Fruit fly (Drosophila melanogaster) whole organism, pupa: Measurements from ENCODE around the gene CG32152.
A peak's percentile ranks its signal among the peaks of the same experiment; 100 is the strongest.

Experiments
- CG13204 ChIP-seq: fragments of 200-800 bp; sonication (Bioruptor generic); optimal IDR thresholded peaks from 2 replicates; lab custom pipeline; 2018; ENCODE audit warnings: missing biosample characterization, mild to moderate bottlenecking, missing genetic modification characterization, moderate library complexity
- CG14655 ChIP-seq: fragments of 200-800 bp; sonication (Bioruptor generic); optimal IDR thresholded peaks from 3 replicates; lab custom pipeline; 2017; ENCODE audit warnings: mild to moderate bottlenecking, missing biosample characterization, missing genetic modification reagents, missing genetic modification characterization
- CG15710 ChIP-seq: fragments of 200-800 bp; sonication (Bioruptor generic); optimal IDR thresholded peaks from 2 replicates; lab custom pipeline; 2018; ENCODE audit warnings: missing biosample characterization, mild to moderate bottlenecking, missing genetic modification characterization, moderate library complexity
- CG17806 ChIP-seq: fragments of 200-800 bp; sonication (Bioruptor generic); optimal IDR thresholded peaks from 2 replicates; lab custom pipeline; 2018; ENCODE audit warnings: missing biosample characterization, mild to moderate bottlenecking, missing genetic modification characterization, moderate library complexity
- CG34367 ChIP-seq: fragments of 200-800 bp; sonication (Bioruptor generic); optimal IDR thresholded peaks from 2 replicates; lab custom pipeline; 2018; ENCODE audit warnings: missing biosample characterization, mild to moderate bottlenecking, missing genetic modification characterization
- CG4496 ChIP-seq: fragments of 200-800 bp; sonication (Bioruptor generic); IDR thresholded peaks from 3 replicates; pipeline ENCODE4 v1.3.6; 2022; ENCODE audit warnings: missing biosample characterization, missing genetic modification characterization
- CG8159 ChIP-seq: fragments of 200-800 bp; sonication (Bioruptor generic); optimal IDR thresholded peaks from 3 replicates; lab custom pipeline; 2018; ENCODE audit warnings: missing biosample characterization, mild to moderate bottlenecking, missing genetic modification characterization, moderate library complexity
- CG8301 ChIP-seq: fragments of 200-800 bp; sonication (Bioruptor generic); optimal IDR thresholded peaks from 2 replicates; lab custom pipeline; 2018; ENCODE audit warnings: missing biosample characterization, mild to moderate bottlenecking, missing genetic modification characterization
- EcR ChIP-seq: fragments of 200-800 bp; sonication (Bioruptor generic); optimal IDR thresholded peaks from 3 replicates; lab custom pipeline; 2019; ENCODE audit warnings: missing biosample characterization, missing genetic modification characterization, mild to moderate bottlenecking, moderate library complexity, missing genetic modification reagents
- Pif1A ChIP-seq: fragments of 200-800 bp; sonication (Bioruptor generic); optimal IDR thresholded peaks from 3 replicates; lab custom pipeline; 2016; ENCODE audit warnings: missing biosample characterization, missing genetic modification characterization
- fd96Ca ChIP-seq: fragments of 200-800 bp; sonication (Bioruptor generic); IDR thresholded peaks from 3 replicates; pipeline ENCODE4 v1.3.6; 2022; ENCODE audit warnings: missing biosample characterization, missing genetic modification characterization
- rn ChIP-seq: fragments of 200-800 bp; sonication (Bioruptor generic); IDR thresholded peaks from 2 replicates; pipeline ENCODE4 v1.3.6; 2022; ENCODE audit warnings: missing biosample characterization, missing genetic modification characterization

DNA sequence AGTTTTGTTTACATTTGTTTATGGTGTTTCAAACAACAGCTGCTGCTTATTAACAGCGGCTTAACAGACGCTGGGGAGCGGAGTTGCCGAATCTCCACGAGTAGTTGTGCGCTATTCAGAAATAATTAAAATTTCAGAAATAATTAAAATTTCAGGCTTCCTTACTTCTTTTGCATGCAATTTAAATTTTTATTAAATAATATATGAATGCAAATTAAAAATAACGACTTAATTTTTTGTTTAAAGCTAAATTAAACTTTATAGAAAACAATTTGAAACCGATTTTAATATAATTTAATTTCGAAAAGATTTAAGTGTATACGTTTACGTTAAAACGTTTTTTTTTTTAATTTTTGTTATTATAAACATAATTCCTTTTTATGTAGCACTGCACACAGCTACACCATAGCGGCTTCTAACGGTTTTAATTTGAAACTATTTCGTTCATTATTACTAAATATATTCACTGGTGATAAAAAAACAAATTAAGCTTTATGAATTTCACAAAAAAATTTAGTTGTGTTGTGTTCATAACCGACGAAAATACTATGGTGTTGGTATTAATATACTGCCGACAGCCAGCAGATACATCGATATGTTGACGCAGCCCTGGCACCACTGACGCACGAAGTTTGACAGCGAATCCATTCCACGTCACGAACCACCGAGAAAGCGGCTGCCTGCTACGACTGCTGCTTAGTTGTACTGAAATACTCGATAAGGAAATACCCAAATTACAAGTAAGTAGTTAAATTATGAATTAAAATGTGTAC lies 14.7 kb downstream of the CG32152 start, which contains the start of gene SsRbeta:
- TF ChIP-seq CG17806 (tag; lab: Kevin White, UChicago) (no peak), CG13204 (GFP tag; lab: Kevin White, UChicago) (no peak), EcR (GFP tag; lab: Kevin White, UChicago) (no peak), CG8301 (no peak), CG15710 (tag; lab: Kevin White, UChicago) (no peak), CG34367 (no peak), Pif1A (GFP tag; lab: Kevin White, UChicago) (no peak), CG8159 (tag; lab: Kevin White, UChicago) (peak; percentile 2), fd96Ca (GFP tag; lab: Robert Waterston, UW) (no peak; the same call in 2 of the 3 replicates), rn (GFP tag; lab: Robert Waterston, UW) (peak; percentile 28; the same call in 1 of the 2 replicates), CG4496 (GFP tag; lab: Robert Waterston, UW) (peak; percentile 33; the same call in 2 of the 3 replicates), CG14655 (no peak)
